Worm (Caenorhabditis elegans) whole organism, late embryonic: Measurements from ENCODE around the gene grd-1.

Source experiments
- C38D4.7 ChIP-seq: fragments of 200-800 bp; sonication (Bioruptor generic); optimal IDR thresholded peaks from 2 replicates; lab custom pipeline; 2018; ENCODE audit warnings: mild to moderate bottlenecking, missing genetic modification characterization, moderate library complexity, missing compliant biosample characterization
- F13H6.1 ChIP-seq: sonication (generic microtip); optimal IDR thresholded peaks from 2 replicates; lab custom pipeline; 2016; ENCODE audit warnings: missing genetic modification characterization, missing compliant biosample characterization
- K02D7.2 ChIP-seq: sonication (generic microtip); optimal IDR thresholded peaks from 2 replicates; lab custom pipeline; 2017; ENCODE audit warnings: mild to moderate bottlenecking, missing genetic modification characterization, missing compliant biosample characterization
- T23F11.4 ChIP-seq: fragments of 200-800 bp; sonication (Bioruptor generic); optimal IDR thresholded peaks from 2 replicates; lab custom pipeline; 2018; ENCODE audit warnings: mild to moderate bottlenecking, missing genetic modification characterization, missing compliant biosample characterization
- ahr-1 ChIP-seq: sonication (generic microtip); optimal IDR thresholded peaks from 2 replicates; lab custom pipeline; 2016; ENCODE audit warnings: missing genetic modification characterization, missing compliant biosample characterization
- ceh-14 ChIP-seq: sonication (generic microtip); optimal IDR thresholded peaks from 2 replicates; lab custom pipeline; 2016; ENCODE audit warnings: missing genotype, missing genetic modification characterization, missing compliant biosample characterization
- ceh-18 ChIP-seq: sonication (generic microtip); optimal IDR thresholded peaks from 2 replicates; lab custom pipeline; 2016; ENCODE audit warnings: missing genetic modification characterization, missing compliant biosample characterization
- ceh-19 ChIP-seq: fragments of 200-800 bp; sonication (Bioruptor generic); optimal IDR thresholded peaks from 2 replicates; lab custom pipeline; 2018; ENCODE audit warnings: mild to moderate bottlenecking, missing genetic modification characterization, missing compliant biosample characterization
- ceh-22 ChIP-seq: sonication (generic microtip); optimal IDR thresholded peaks from 2 replicates; lab custom pipeline; 2017; ENCODE audit warnings: missing biosample characterization, missing genetic modification characterization
- ceh-24 ChIP-seq: sonication (generic microtip); optimal IDR thresholded peaks from 2 replicates; lab custom pipeline; 2016; ENCODE audit warnings: mild to moderate bottlenecking, missing genetic modification characterization, missing compliant biosample characterization
- ceh-31 ChIP-seq: sonication (generic microtip); optimal IDR thresholded peaks from 2 replicates; lab custom pipeline; 2016; ENCODE audit warnings: missing genetic modification characterization, missing compliant biosample characterization
- ceh-45 ChIP-seq: fragments of 200-800 bp; sonication (Bioruptor generic); IDR thresholded peaks from 2 replicates; pipeline ENCODE4 v1.3.6; 2022; ENCODE audit warnings: missing genetic modification reagents, missing genetic modification characterization, missing compliant biosample characterization
- ceh-48 ChIP-seq: sonication (generic microtip); optimal IDR thresholded peaks from 2 replicates; lab custom pipeline; 2016; ENCODE audit warnings: missing genetic modification characterization, inconsistent platforms, missing compliant biosample characterization
- che-1 ChIP-seq: sonication (generic microtip); optimal IDR thresholded peaks from 2 replicates; lab custom pipeline; 2016; ENCODE audit warnings: mild to moderate bottlenecking, missing genetic modification characterization, missing compliant biosample characterization
- dmd-4 ChIP-seq: sonication (generic microtip); optimal IDR thresholded peaks from 2 replicates; lab custom pipeline; 2016; ENCODE audit warnings: borderline replicate concordance, missing genetic modification characterization, missing compliant biosample characterization
- dve-1 ChIP-seq: sonication (generic microtip); optimal IDR thresholded peaks from 2 replicates; lab custom pipeline; 2017; ENCODE audit warnings: antibody characterized with exemption, mild to moderate bottlenecking, missing genetic modification characterization, missing compliant biosample characterization
- elt-2 ChIP-seq: sonication (generic microtip); optimal IDR thresholded peaks from 2 replicates; lab custom pipeline; 2016; ENCODE audit warnings: missing genetic modification reagents, missing genetic modification characterization, missing compliant biosample characterization
- elt-4 ChIP-seq: sonication (generic microtip); optimal IDR thresholded peaks from 2 replicates; lab custom pipeline; 2016; ENCODE audit warnings: missing genetic modification characterization, missing compliant biosample characterization
- ets-4 ChIP-seq: sonication (generic microtip); optimal IDR thresholded peaks from 2 replicates; lab custom pipeline; 2016; ENCODE audit warnings: missing genetic modification characterization, missing compliant biosample characterization
- gmeb-2 ChIP-seq: sonication (generic microtip); optimal IDR thresholded peaks from 2 replicates; lab custom pipeline; 2016; ENCODE audit warnings: missing genetic modification characterization, inconsistent platforms, missing compliant biosample characterization
- hlh-30 ChIP-seq: sonication (generic microtip); optimal IDR thresholded peaks from 2 replicates; lab custom pipeline; 2017; ENCODE audit warnings: antibody characterized with exemption, missing genetic modification characterization, missing compliant biosample characterization; ENCODE audit not compliant: insufficient read depth
- hlh-6 ChIP-seq: sonication (generic microtip); optimal IDR thresholded peaks from 2 replicates; lab custom pipeline; 2016; ENCODE audit warnings: missing genotype, missing genetic modification characterization, missing compliant biosample characterization
- hlh-8 ChIP-seq: sonication (generic microtip); optimal IDR thresholded peaks from 2 replicates; lab custom pipeline; 2016; ENCODE audit warnings: missing genotype, missing genetic modification characterization, missing compliant biosample characterization
- lim-6 ChIP-seq: sonication (generic microtip); optimal IDR thresholded peaks from 2 replicates; lab custom pipeline; 2016; ENCODE audit warnings: missing genetic modification characterization, missing compliant biosample characterization
- madf-2 ChIP-seq: sonication (generic microtip); optimal IDR thresholded peaks from 2 replicates; lab custom pipeline; 2017; ENCODE audit warnings: missing genetic modification characterization, missing compliant biosample characterization
- mec-3 ChIP-seq: sonication (generic microtip); optimal IDR thresholded peaks from 2 replicates; lab custom pipeline; 2016; ENCODE audit warnings: borderline replicate concordance, missing genetic modification characterization, missing compliant biosample characterization
- nfya-1 ChIP-seq: sonication (generic microtip); optimal IDR thresholded peaks from 2 replicates; lab custom pipeline; 2017; ENCODE audit warnings: missing genetic modification characterization, mild to moderate bottlenecking, missing compliant biosample characterization, antibody characterized with exemption, moderate library complexity
- nhr-232 ChIP-seq: sonication (generic microtip); optimal IDR thresholded peaks from 2 replicates; lab custom pipeline; 2016; ENCODE audit warnings: missing genetic modification characterization, missing compliant biosample characterization
- npax-4 ChIP-seq: sonication (generic microtip); optimal IDR thresholded peaks from 2 replicates; lab custom pipeline; 2016; ENCODE audit warnings: missing genetic modification characterization, missing compliant biosample characterization
- odd-2 ChIP-seq: sonication (generic microtip); optimal IDR thresholded peaks from 2 replicates; lab custom pipeline; 2017; ENCODE audit warnings: antibody characterized with exemption, mild to moderate bottlenecking, missing genetic modification characterization, missing compliant biosample characterization
- pat-9 ChIP-seq: fragments of 200-800 bp; sonication (Bioruptor generic); optimal IDR thresholded peaks from 2 replicates; lab custom pipeline; 2018; ENCODE audit warnings: mild to moderate bottlenecking, missing genetic modification characterization, moderate library complexity, missing compliant biosample characterization
- pqm-1 ChIP-seq: sonication (generic microtip); optimal IDR thresholded peaks from 2 replicates; lab custom pipeline; 2016; ENCODE audit warnings: missing genetic modification characterization, missing compliant biosample characterization
- ref-2 ChIP-seq: sonication (generic microtip); optimal IDR thresholded peaks from 2 replicates; lab custom pipeline; 2016; ENCODE audit warnings: missing genetic modification characterization, missing compliant biosample characterization
- rnt-1 ChIP-seq: sonication (generic microtip); optimal IDR thresholded peaks from 2 replicates; lab custom pipeline; 2016; ENCODE audit warnings: missing genetic modification characterization, missing compliant biosample characterization
- sdc-2 ChIP-seq: sonication (generic microtip); optimal IDR thresholded peaks from 2 replicates; lab custom pipeline; 2016; ENCODE audit warnings: missing genotype, missing genetic modification characterization, missing compliant biosample characterization
- tbx-7 ChIP-seq: sonication (generic microtip); optimal IDR thresholded peaks from 2 replicates; lab custom pipeline; 2016; ENCODE audit warnings: missing genotype, missing genetic modification characterization, missing compliant biosample characterization

The grd-1 gene

ce11 chrX:11114420-11114819 is 5.2 kb downstream of the grd-1 start:
- TF ChIP-seq nhr-232 (no peak), ceh-22 (tag; lab: Kevin White, UChicago) (no peak), ceh-45 (GFP tag; lab: Robert Waterston, UW) (no peak), ref-2 (tag; lab: Kevin White, UChicago) (no peak), rnt-1 (tag; lab: Kevin White, UChicago) (no peak), F13H6.1 (tag; lab: Kevin White, UChicago) (no peak), tbx-7 (tag; lab: Kevin White, UChicago) (no peak), hlh-30 (tag; lab: Kevin White, UChicago) (no peak), ceh-48 (tag; lab: Kevin White, UChicago) (no peak), ets-4 (tag; lab: Kevin White, UChicago) (no peak), elt-2 (tag; lab: Kevin White, UChicago) (no peak), T23F11.4 (GFP tag; lab: Kevin White, UChicago) (no peak), hlh-8 (tag; lab: Kevin White, UChicago) (no peak), hlh-6 (tag; lab: Kevin White, UChicago) (no peak), nfya-1 (no peak)

DNA sequence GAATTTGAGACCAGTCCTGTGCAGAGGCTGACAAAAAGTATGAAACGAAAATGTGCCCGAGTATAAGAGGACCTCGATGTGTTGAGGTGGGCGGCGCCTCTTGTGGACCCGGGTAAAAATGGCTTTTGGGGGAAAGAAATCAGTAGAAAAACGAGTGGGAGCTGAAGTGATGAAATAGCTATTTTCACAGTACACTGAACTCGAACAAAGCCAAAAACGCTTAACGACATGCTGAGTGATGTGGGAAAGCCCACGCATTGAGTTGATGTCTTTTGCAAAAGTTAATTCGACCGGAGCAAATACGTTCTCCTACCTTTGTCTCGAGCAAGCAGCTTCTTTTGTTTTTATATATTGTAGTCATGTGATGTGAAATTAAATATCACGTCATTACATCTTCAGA is 7.5 kb downstream of the grd-1 start, which contains the start of gene nlp-66:
TSS of gene nlp-66 (minus strand) at position 101 of the 400 bp plus-strand sequence.
- TF ChIP-seq odd-2 (tag; lab: Kevin White, UChicago): no peak
- TF ChIP-seq lim-6 (tag; lab: Kevin White, UChicago): no peak
- no peak for TF ChIP-seq ceh-19 (GFP tag; lab: Kevin White, UChicago)
- no peak for TF ChIP-seq elt-4 (tag; lab: Kevin White, UChicago)
- no peak for TF ChIP-seq hlh-8 (tag; lab: Kevin White, UChicago)
- TF ChIP-seq, all 69 proteins: peak for 0

- TF ChIP-seq npax-4 (tag; lab: Kevin White, UChicago) (no peak), ceh-31 (tag; lab: Kevin White, UChicago) (no peak), nhr-232 (no peak), mec-3 (tag; lab: Kevin White, UChicago) (no peak), nfya-1 (no peak), pqm-1 (tag; lab: Kevin White, UChicago) (no peak), ceh-24 (tag; lab: Kevin White, UChicago) (no peak), lim-6 (tag; lab: Kevin White, UChicago) (no peak), ahr-1 (no peak), pat-9 (tag; lab: Kevin White, UChicago) (no peak), elt-2 (tag; lab: Kevin White, UChicago) (no peak), hlh-8 (tag; lab: Kevin White, UChicago) (no peak), elt-4 (tag; lab: Kevin White, UChicago) (no peak), dmd-4 (tag; lab: Kevin White, UChicago) (no peak), ceh-18 (tag; lab: Kevin White, UChicago) (no peak), ceh-14 (no peak), T23F11.4 (GFP tag; lab: Kevin White, UChicago) (no peak), dve-1 (tag; lab: Kevin White, UChicago) (no peak), madf-2 (no peak)
These were observed 11.6 kb downstream of the grd-1 start, which contains the start of gene R08B4.3 for ce11 chrX:11120808-11121207. Gene R08B4.3, minus strand, starts transcription at chrX:11121005.

DNA sequence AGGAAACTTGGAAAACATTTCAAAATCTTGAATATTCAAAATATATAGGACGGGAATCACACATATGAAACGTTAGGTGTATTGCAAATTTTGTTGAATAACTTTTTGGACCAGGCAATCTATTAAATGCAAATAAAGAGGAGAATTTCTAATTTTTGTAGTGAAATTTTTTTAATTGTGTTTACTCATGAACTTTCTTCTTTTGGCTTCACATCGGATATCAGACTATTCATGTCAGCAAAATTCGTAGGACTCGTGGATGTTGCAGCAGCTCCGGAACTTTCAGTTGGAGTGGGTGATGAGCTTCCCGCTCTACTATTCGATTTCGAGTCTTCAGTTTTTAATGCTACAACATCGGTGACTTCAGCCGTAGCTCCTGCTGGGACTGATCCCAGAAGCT is 13.2 kb downstream of the grd-1 start:
- TF ChIP-seq F13H6.1 (tag; lab: Kevin White, UChicago) (no peak), hlh-8 (tag; lab: Kevin White, UChicago) (no peak)

- peak; percentile 11 for TF ChIP-seq ref-2 (tag; lab: Kevin White, UChicago)
- no peak for TF ChIP-seq ets-4 (tag; lab: Kevin White, UChicago)
These were observed 14.8 kb downstream of the grd-1 start for ce11 chrX:11123998-11124397.

ce11 chrX:11125520-11125919 is 16.3 kb downstream of the grd-1 start, which contains the start of gene alr-1:
Gene alr-1, minus strand, starts transcription at chrX:11125620.
- TF ChIP-seq C38D4.7 (GFP tag; lab: Kevin White, UChicago) (no peak), gmeb-2 (tag; lab: Kevin White, UChicago) (no peak), che-1 (tag; lab: Kevin White, UChicago) (no peak), sdc-2 (no peak), ceh-18 (tag; lab: Kevin White, UChicago) (no peak), K02D7.2 (tag; lab: Kevin White, UChicago) (no peak), nhr-232 (no peak), elt-2 (tag; lab: Kevin White, UChicago) (no peak)
- TF ChIP-seq, all 69 proteins: peak for 0
